Fruit fly (Drosophila melanogaster): ENCODE measurements around the gene Cox10.

DNA sequence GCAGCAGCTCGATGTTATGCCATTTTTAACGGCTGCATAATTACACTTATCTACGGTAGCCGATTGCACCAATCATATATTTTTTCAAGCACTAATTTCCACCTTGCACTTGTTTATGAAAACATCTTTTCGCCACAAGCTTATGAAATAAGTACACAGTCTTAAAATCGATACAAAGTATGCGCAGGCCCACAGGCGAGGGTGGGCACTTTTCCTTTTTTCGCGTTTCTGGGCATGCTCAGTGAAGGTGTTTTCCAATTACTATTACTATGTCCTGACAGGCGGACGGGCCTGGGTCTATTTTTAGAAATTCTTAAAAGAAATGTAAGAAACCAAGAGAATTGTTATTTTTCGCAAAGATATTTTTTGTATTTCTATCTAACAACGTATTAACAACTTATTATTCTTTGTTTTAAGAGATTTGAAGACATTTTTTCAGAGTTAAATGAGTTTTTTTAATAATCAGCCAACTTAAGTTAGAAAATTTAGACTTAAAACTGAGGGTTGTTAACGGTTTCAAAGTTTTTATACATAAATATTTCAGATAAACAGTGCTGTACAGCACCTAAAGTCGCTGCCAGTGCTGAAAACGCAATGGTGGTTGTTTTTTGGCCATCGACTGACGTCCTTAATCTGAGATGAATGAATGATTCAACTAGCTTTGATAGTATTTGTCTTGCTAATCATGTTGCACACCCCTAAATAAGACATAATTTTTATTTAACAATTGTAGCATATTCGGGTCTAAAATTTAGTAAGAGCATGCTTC is 20.5 kb upstream of the Cox10 start, which contains the start of gene Cdk5alpha:
- TF ChIP-seq EcR (GFP tag; optimal IDR thresholded peaks at IDR 0.05) (no peak), Dll (optimal IDR thresholded peaks at IDR 0.05) (no peak)
